Fruit fly (Drosophila melanogaster): ENCODE results near the gene CG11889.

CG11889 gene

dm6 chr3R:25262322-25262761 is 7.7 kb upstream of the CG11889 start, which contains the start of the genes Kdsr and CG11858 (continued):
- TF ChIP-seq sob (GFP tag; IDR thresholded peaks at IDR 0.05) (peak; percentile 72), da (GFP tag; optimal IDR thresholded peaks at IDR 0.05) (no peak), CG1792 (GFP tag; optimal IDR thresholded peaks at IDR 0.05) (peak; percentile 40), tx (GFP tag; optimal IDR thresholded peaks at IDR 0.05) (peak; percentile 26), her (GFP tag; optimal IDR thresholded peaks at IDR 0.05) (peak; percentile 30), sr (GFP tag; IDR thresholded peaks at IDR 0.05) (no peak), CG1233 (GFP tag; optimal IDR thresholded peaks at IDR 0.05) (peak; percentile 25), CG5953 (GFP tag; IDR thresholded peaks at IDR 0.05) (peak; percentile 35; the same call in 1 of the 2 replicates), CG5245 (GFP tag; optimal IDR thresholded peaks at IDR 0.05) (peak; percentile 24), NK7.1 (GFP tag; optimal IDR thresholded peaks at IDR 0.05) (no peak), aop (GFP tag; IDR thresholded peaks at IDR 0.05) (no peak), Sox102F (GFP tag; optimal IDR thresholded peaks at IDR 0.05) (peak; percentile 72), Lim3 (GFP tag; IDR thresholded peaks at IDR 0.05) (no peak), dysf (GFP tag; IDR thresholded peaks at IDR 0.05) (peak; percentile 70), org-1 (GFP tag; optimal IDR thresholded peaks at IDR 0.05) (no peak), row (GFP tag; IDR thresholded peaks at IDR 0.05) (peak; percentile 94), CG15601 (tag; optimal IDR thresholded peaks at IDR 0.05) (peak; percentile 56), CG15479 (GFP tag; optimal IDR thresholded peaks at IDR 0.05) (no peak), nmo (GFP tag; optimal IDR thresholded peaks at IDR 0.05) (peak; percentile 75), amos (GFP tag; IDR thresholded peaks at IDR 0.05; ENCODE audit: partially characterized antibody) (no peak), Gug (GFP tag; IDR thresholded peaks at IDR 0.05) (no peak), unc-4 (GFP tag; IDR thresholded peaks at IDR 0.05; ENCODE audit: partially characterized antibody) (peak; percentile 56; the same call in 1 of the 2 replicates), CG14050 (GFP tag; IDR thresholded peaks at IDR 0.05) (peak; percentile 52), Elba2 (GFP tag; optimal IDR thresholded peaks at IDR 0.05) (no peak), tin (GFP tag; optimal IDR thresholded peaks at IDR 0.05) (peak; percentile 34), zfh1 (GFP tag; IDR thresholded peaks at IDR 0.05) (peak; percentile 77), CG6791 (GFP tag; IDR thresholded peaks at IDR 0.05; ENCODE audit: partially characterized antibody) (no peak), ab (GFP tag; optimal IDR thresholded peaks at IDR 0.05) (no peak), h (optimal IDR thresholded peaks at IDR 0.05) (no peak), CHES-1-like (GFP tag; optimal IDR thresholded peaks at IDR 0.05) (peak; percentile 41), CG10654 (GFP tag; optimal IDR thresholded peaks at IDR 0.05) (peak; percentile 29), Xbp1 (GFP tag; optimal IDR thresholded peaks at IDR 0.05) (peak; percentile 75), CG7963 (GFP tag; IDR thresholded peaks at IDR 0.05; ENCODE audit: partially characterized antibody) (no peak), ind (GFP tag; optimal IDR thresholded peaks at IDR 0.05) (peak; percentile 66), ara (GFP tag; IDR thresholded peaks at IDR 0.05) (peak; percentile 57; the same call in 1 of the 2 replicates), chif (GFP tag; optimal IDR thresholded peaks at IDR 0.05) (peak; percentile 49 to 56), fd102C (GFP tag; optimal IDR thresholded peaks at IDR 0.05) (no peak), HLH4C (GFP tag; IDR thresholded peaks at IDR 0.05; ENCODE audit: partially characterized antibody) (no peak), Ets97D (GFP tag; optimal IDR thresholded peaks at IDR 0.05) (peak; percentile 71), CG17612 (GFP tag; IDR thresholded peaks at IDR 0.05) (no peak), CG2889 (GFP tag; IDR thresholded peaks at IDR 0.05) (peak; percentile 72), CG10274 (GFP tag; optimal IDR thresholded peaks at IDR 0.05) (no peak), salm (tag; optimal IDR thresholded peaks at IDR 0.05) (no peak), CG11560 (tag; IDR thresholded peaks at IDR 0.05) (no peak), Hr51 (GFP tag; optimal IDR thresholded peaks at IDR 0.05) (peak in 1 of 2 experiments; percentile 56), CG3847 (GFP tag; IDR thresholded peaks at IDR 0.05) (peak; percentile 68), PHDP (tag; optimal IDR thresholded peaks at IDR 0.05) (peak; percentile 75), CG16863 (GFP tag; optimal IDR thresholded peaks at IDR 0.05) (peak; percentile 15), repo (GFP tag; optimal IDR thresholded peaks at IDR 0.05) (no peak), BEAF-32 (GFP tag; optimal IDR thresholded peaks at IDR 0.05) (peak; percentile 52), pfk (GFP tag; optimal IDR thresholded peaks at IDR 0.05) (no peak), fd3F (GFP tag; optimal IDR thresholded peaks at IDR 0.05) (peak; percentile 47)
